Fruit fly (Drosophila melanogaster): ENCODE data around the gene Afti.

Gene Afti

dm6 chr3R:14308801-14309217 lies 17.7 kb downstream of the Afti start, which contains the start of gene Polr2I (continued):
- TF ChIP-seq CG14965 (GFP tag; optimal IDR thresholded peaks at IDR 0.05; ENCODE audit: borderline replicate concordance) (no peak), disco-r (GFP tag; optimal IDR thresholded peaks at IDR 0.05) (no peak), CG42726 (GFP tag; IDR thresholded peaks at IDR 0.05; ENCODE audit: partially characterized antibody) (0 out of 2 replicates have a peak, but pooled peaks have one; percentile 25), toy (GFP tag; IDR thresholded peaks at IDR 0.05) (no peak), vfl (GFP tag; optimal IDR thresholded peaks at IDR 0.05) (no peak), CG12744 (GFP tag; optimal IDR thresholded peaks at IDR 0.05) (no peak), stc (GFP tag; IDR thresholded peaks at IDR 0.05) (no peak), klu (GFP tag; IDR thresholded peaks at IDR 0.05) (no peak), CG4854 (GFP tag; optimal IDR thresholded peaks at IDR 0.05) (no peak), Drgx (GFP tag; IDR thresholded peaks at IDR 0.05) (no peak), pzg (GFP tag; optimal IDR thresholded peaks at IDR 0.05) (peak; percentile 24), CTCF (GFP tag; optimal IDR thresholded peaks at IDR 0.05) (no peak), pum (GFP tag; optimal IDR thresholded peaks at IDR 0.05) (no peak), jigr1 (GFP tag; IDR thresholded peaks at IDR 0.05) (no peak), HHEX (GFP tag; optimal IDR thresholded peaks at IDR 0.05) (no peak), CG10274 (GFP tag; optimal IDR thresholded peaks at IDR 0.05) (no peak), Bdp1 (GFP tag; optimal IDR thresholded peaks at IDR 0.05) (no peak), mld (GFP tag; IDR thresholded peaks at IDR 0.05; ENCODE audit: partially characterized antibody) (no peak), odd (GFP tag; optimal IDR thresholded peaks at IDR 0.05) (no peak), cwo (GFP tag; optimal IDR thresholded peaks at IDR 0.05) (no peak), caup (GFP tag; optimal IDR thresholded peaks at IDR 0.05; ENCODE audit: severe bottlenecking) (no peak), cad (GFP tag; optimal IDR thresholded peaks at IDR 0.05) (no peak), CG6765 (GFP tag; optimal IDR thresholded peaks at IDR 0.05) (no peak), pb (GFP tag; optimal IDR thresholded peaks at IDR 0.05) (no peak), fd64A (GFP tag; optimal IDR thresholded peaks at IDR 0.05) (no peak), CG12104 (GFP tag; optimal IDR thresholded peaks at IDR 0.05) (peak; percentile 12), wdn (GFP tag; IDR thresholded peaks at IDR 0.05) (no peak), gfzf (GFP tag; optimal IDR thresholded peaks at IDR 0.05) (peak; percentile 62), Taf1 (GFP tag; IDR thresholded peaks at IDR 0.05) (no peak), CG10209 (GFP tag; optimal IDR thresholded peaks at IDR 0.05) (peak; percentile 40), CG16815 (GFP tag; optimal IDR thresholded peaks at IDR 0.05) (peak; percentile 16), Tbp (GFP tag; optimal IDR thresholded peaks at IDR 0.05) (no peak), gce (GFP tag; IDR thresholded peaks at IDR 0.05) (no peak), CG9727 (GFP tag; optimal IDR thresholded peaks at IDR 0.05) (peak; percentile 53), CG34224 (GFP tag; IDR thresholded peaks at IDR 0.05; ENCODE audit: partially characterized antibody) (no peak), MTF-1 (GFP tag; optimal IDR thresholded peaks at IDR 0.05; ENCODE audit: borderline replicate concordance) (no peak), Usf (GFP tag; optimal IDR thresholded peaks at IDR 0.05) (peak; percentile 35), NK7.1 (GFP tag; optimal IDR thresholded peaks at IDR 0.05) (no peak), CG12219 (GFP tag; optimal IDR thresholded peaks at IDR 0.05) (no peak), Ravus (GFP tag; IDR thresholded peaks at IDR 0.05) (no peak), Dad (GFP tag; optimal IDR thresholded peaks at IDR 0.05) (no peak), CG12236 (GFP tag; optimal IDR thresholded peaks at IDR 0.05) (no peak), Lim3 (GFP tag; IDR thresholded peaks at IDR 0.05) (no peak), fu2 (GFP tag; optimal IDR thresholded peaks at IDR 0.05) (no peak), nerfin-1 (tag; optimal IDR thresholded peaks at IDR 0.05) (no peak), Poxn (GFP tag; IDR thresholded peaks at IDR 0.05) (no peak), Deaf1 (tag; optimal IDR thresholded peaks at IDR 0.05) (no peak), bbx (GFP tag; IDR thresholded peaks at IDR 0.05; ENCODE audit: partially characterized antibody) (0 out of 2 replicates have a peak, but pooled peaks have one; percentile 7), usp (GFP tag; optimal IDR thresholded peaks at IDR 0.05) (no peak), Max (GFP tag; optimal IDR thresholded peaks at IDR 0.05) (peak; percentile 11), CG8281 (tag; optimal IDR thresholded peaks at IDR 0.05) (no peak), lbe (GFP tag; optimal IDR thresholded peaks at IDR 0.05) (no peak)

Measured in whole organism, embryonic.